Worm (Caenorhabditis elegans) whole organism, L3 larva: ENCODE measurements around the gene ndub-2.

Experiments
- ZK546.5 ChIP-seq: sonication (generic microtip); optimal IDR thresholded peaks from 2 replicates; lab custom pipeline; 2017; ENCODE audit warnings: missing biosample characterization, missing genetic modification characterization
- aly-2 ChIP-seq: fragments of 150-350 bp; optimal IDR thresholded peaks from 2 replicates; lab custom pipeline; 2014; ENCODE audit warnings: missing biosample characterization, missing genetic modification characterization
- ceh-16 ChIP-seq: sonication (generic microtip); optimal IDR thresholded peaks from 2 replicates; lab custom pipeline; 2017; ENCODE audit warnings: missing biosample characterization, missing genetic modification characterization
- ceh-28 ChIP-seq: fragments of 150-350 bp; optimal IDR thresholded peaks from 2 replicates; lab custom pipeline; 2014; ENCODE audit warnings: missing biosample characterization, missing genetic modification reagents, missing genetic modification characterization
- egl-27 ChIP-seq: sonication (generic microtip); optimal IDR thresholded peaks from 4 replicates; lab custom pipeline; 2017; ENCODE audit warnings: missing biosample characterization, missing genetic modification reagents, missing genetic modification characterization
- egl-5 ChIP-seq: fragments of 150-350 bp; optimal IDR thresholded peaks from 2 replicates; lab custom pipeline; 2017; ENCODE audit warnings: missing biosample characterization, missing genetic modification reagents, missing genetic modification characterization, inconsistent platforms
- elt-1 ChIP-seq: fragments of 150-350 bp; optimal IDR thresholded peaks from 2 replicates; lab custom pipeline; 2014; ENCODE audit warnings: missing biosample characterization, missing genetic modification characterization
- elt-2 ChIP-seq: sonication (generic microtip); optimal IDR thresholded peaks from 2 replicates; lab custom pipeline; 2016; ENCODE audit warnings: missing genetic modification reagents, mild to moderate bottlenecking, missing genetic modification characterization, missing compliant biosample characterization
- elt-3 ChIP-seq, 3 experiments: fragments of 150-350 bp in 1 of 3; sonication (generic microtip) in 2 of 3; optimal IDR thresholded peaks; 2 replicates in 2 of 3; 4 replicates in 1 of 3; lab custom pipeline; 2014 to 2017; ENCODE audit warnings: missing biosample characterization in 3 of 3, missing genetic modification characterization in 3 of 3
- eor-1 ChIP-seq, 2 experiments: fragments of 150-350 bp; optimal IDR thresholded peaks; 2 replicates each; lab custom pipeline; 2014 to 2018; ENCODE audit warnings: missing biosample characterization in 2 of 2, missing genetic modification characterization in 2 of 2
- fkh-10 ChIP-seq: sonication (generic microtip); optimal IDR thresholded peaks from 2 replicates; lab custom pipeline; 2017; ENCODE audit warnings: missing biosample characterization, missing genetic modification reagents, missing genetic modification characterization
- fkh-2 ChIP-seq: fragments of 150-350 bp; optimal IDR thresholded peaks from 2 replicates; lab custom pipeline; 2014; ENCODE audit warnings: missing biosample characterization, missing genetic modification reagents, missing genetic modification characterization
- fos-1 ChIP-seq: fragments of 150-350 bp; optimal IDR thresholded peaks from 2 replicates; lab custom pipeline; 2014; ENCODE audit warnings: missing biosample characterization, missing genetic modification characterization
- jun-1 ChIP-seq: fragments of 150-350 bp; optimal IDR thresholded peaks from 2 replicates; lab custom pipeline; 2014; ENCODE audit warnings: missing biosample characterization, missing genetic modification reagents, missing genetic modification characterization
- lin-39 ChIP-seq: fragments of 150-350 bp; optimal IDR thresholded peaks from 2 replicates; lab custom pipeline; 2018; ENCODE audit warnings: missing biosample characterization, missing genetic modification reagents, missing genetic modification characterization
- lsy-12 ChIP-seq: sonication (generic microtip); optimal IDR thresholded peaks from 2 replicates; lab custom pipeline; 2016; ENCODE audit warnings: mild to moderate bottlenecking, missing genetic modification characterization, missing compliant biosample characterization
- mdl-1 ChIP-seq: fragments of 150-350 bp; optimal IDR thresholded peaks from 2 replicates; lab custom pipeline; 2014; ENCODE audit warnings: missing biosample characterization, missing genetic modification characterization
- mml-1 ChIP-seq: fragments of 150-350 bp; sonication (generic microtip); optimal IDR thresholded peaks from 3 replicates; lab custom pipeline; 2014; ENCODE audit warnings: missing biosample characterization, missing genetic modification characterization
- nhr-12 ChIP-seq: fragments of 150-350 bp; optimal IDR thresholded peaks from 2 replicates; lab custom pipeline; 2014; ENCODE audit warnings: missing biosample characterization, missing genetic modification characterization
- nhr-237 ChIP-seq: fragments of 150-350 bp; optimal IDR thresholded peaks from 2 replicates; lab custom pipeline; 2014; ENCODE audit warnings: missing biosample characterization, missing genetic modification characterization
- nhr-25 ChIP-seq: sonication (generic microtip); optimal IDR thresholded peaks from 2 replicates; lab custom pipeline; 2017; ENCODE audit warnings: missing biosample characterization, missing genetic modification characterization
- nhr-28 ChIP-seq: fragments of 150-350 bp; optimal IDR thresholded peaks from 2 replicates; lab custom pipeline; 2014; ENCODE audit warnings: missing biosample characterization, missing genetic modification characterization
- nhr-43 ChIP-seq: sonication (generic microtip); optimal IDR thresholded peaks from 2 replicates; lab custom pipeline; 2016; ENCODE audit warnings: mild to moderate bottlenecking, missing genetic modification characterization, missing compliant biosample characterization; ENCODE audit not compliant: poor library complexity, severe bottlenecking
- nhr-67 ChIP-seq: fragments of 150-350 bp; optimal IDR thresholded peaks from 2 replicates; lab custom pipeline; 2014; ENCODE audit warnings: missing biosample characterization, missing genetic modification characterization
- nhr-76 ChIP-seq: fragments of 150-350 bp; sonication (generic microtip); optimal IDR thresholded peaks from 5 replicates; lab custom pipeline; 2014; ENCODE audit warnings: missing biosample characterization, missing genetic modification characterization
- sea-2 ChIP-seq: fragments of 150-350 bp; sonication (generic microtip); optimal IDR thresholded peaks from 4 replicates; lab custom pipeline; 2014; ENCODE audit warnings: missing biosample characterization, missing genetic modification reagents, missing genetic modification characterization
- skn-1 ChIP-seq: fragments of 150-350 bp; optimal IDR thresholded peaks from 2 replicates; lab custom pipeline; 2014; ENCODE audit warnings: missing biosample characterization, missing genetic modification characterization
- snpc-4 ChIP-seq: fragments of 150-350 bp; optimal IDR thresholded peaks from 2 replicates; lab custom pipeline; 2014; ENCODE audit warnings: missing biosample characterization, missing genetic modification characterization
- tbx-2 ChIP-seq: sonication (generic microtip); optimal IDR thresholded peaks from 2 replicates; lab custom pipeline; 2016; ENCODE audit warnings: mild to moderate bottlenecking, missing genetic modification characterization, missing compliant biosample characterization
- unc-62 ChIP-seq: fragments of 150-350 bp; sonication (generic microtip); optimal IDR thresholded peaks from 4 replicates; lab custom pipeline; 2014; ENCODE audit warnings: missing biosample characterization, missing genetic modification reagents, missing genetic modification characterization
- zag-1 ChIP-seq: fragments of 150-350 bp; optimal IDR thresholded peaks from 2 replicates; lab custom pipeline; 2014; ENCODE audit warnings: missing biosample characterization, missing genetic modification characterization
- ztf-11 ChIP-seq: fragments of 150-350 bp; optimal IDR thresholded peaks from 2 replicates; lab custom pipeline; 2014; ENCODE audit warnings: missing biosample characterization, missing genetic modification characterization
- ztf-4 ChIP-seq: fragments of 150-350 bp; optimal IDR thresholded peaks from 2 replicates; lab custom pipeline; 2014; ENCODE audit warnings: missing biosample characterization, missing genetic modification characterization

Gene ndub-2

ce11 chrII:8996064-8996463 is at the start of gene ndub-2:
ndub-2 (plus strand) TSS chrII:8996364.
- TF ChIP-seq nhr-67 (tag; lab: Kevin White, UChicago) (no peak), ztf-11 (tag; lab: Kevin White, UChicago) (no peak), lin-39 (tag; lab: Kevin White, UChicago) (no peak), elt-3 (tag; optimal IDR thresholded peaks at IDR 0.05; lab: Kevin White, UChicago) (no peak), mml-1 (tag; lab: Kevin White, UChicago) (no peak), ztf-4 (tag; lab: Kevin White, UChicago) (no peak), fkh-2 (tag; lab: Kevin White, UChicago) (no peak), nhr-28 (tag; lab: Kevin White, UChicago) (no peak), elt-2 (no peak), elt-1 (tag; lab: Kevin White, UChicago) (no peak), mdl-1 (no peak), nhr-237 (tag; lab: Kevin White, UChicago) (no peak), tbx-2 (tag; lab: Kevin White, UChicago) (no peak), zag-1 (tag; lab: Kevin White, UChicago) (no peak)

DNA sequence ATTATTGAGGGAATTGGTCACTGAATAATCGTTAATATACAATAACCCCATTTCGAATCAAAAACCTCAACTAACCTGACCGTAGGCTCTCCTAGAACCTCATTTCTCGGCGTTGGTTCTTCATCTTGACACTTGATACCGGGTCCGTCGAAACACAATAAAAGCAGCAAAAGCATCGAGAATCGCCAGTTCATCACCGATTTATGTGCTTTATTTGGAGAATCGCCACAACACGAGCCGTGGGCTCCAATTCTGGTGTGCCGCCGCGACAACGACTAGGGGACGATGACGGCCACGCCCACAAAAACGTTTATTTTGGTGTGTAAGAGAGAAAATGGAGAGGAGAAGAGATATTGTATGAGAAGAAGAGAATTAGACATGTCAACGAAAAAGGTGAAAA is 48.8 kb upstream of the ndub-2 start, which contains the start of gene cutl-15:
cutl-15 (minus strand) TSS at position 298 of the 400 bp plus-strand sequence.
- TF ChIP-seq fkh-2 (tag; lab: Kevin White, UChicago) (no peak), nhr-28 (tag; lab: Kevin White, UChicago) (no peak), nhr-43 (tag; lab: Kevin White, UChicago) (no peak), nhr-237 (tag; lab: Kevin White, UChicago) (no peak), nhr-76 (tag; lab: Kevin White, UChicago) (no peak), skn-1 (tag; lab: Kevin White, UChicago) (no peak), nhr-67 (tag; lab: Kevin White, UChicago) (no peak)
- TF ChIP-seq, all 47 proteins: peak for 0

DNA sequence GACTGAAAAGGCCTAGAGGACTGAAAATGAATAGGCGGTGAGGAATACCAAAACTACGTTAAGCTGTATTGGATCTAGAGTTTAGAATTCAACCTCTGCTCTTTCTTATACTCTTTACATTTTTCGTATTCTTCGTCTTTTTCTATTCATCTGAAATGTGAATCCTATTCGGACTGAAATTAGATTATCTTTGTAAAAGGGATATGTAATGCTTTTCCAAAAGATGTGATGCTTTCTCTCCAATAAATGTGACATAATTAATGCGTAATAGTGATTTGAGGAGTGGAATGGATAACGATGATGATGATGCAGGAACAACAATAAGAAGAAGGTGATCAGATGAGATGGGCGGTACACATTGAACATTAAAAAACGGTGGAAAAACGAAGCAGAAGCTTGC is 47.5 kb upstream of the ndub-2 start:
- TF ChIP-seq fkh-10 (GFP tag; lab: Kevin White, UChicago) (no peak), nhr-12 (no peak), ceh-16 (tag; lab: Kevin White, UChicago) (no peak), egl-5 (tag; lab: Kevin White, UChicago) (no peak), ZK546.5 (tag; lab: Kevin White, UChicago) (no peak), skn-1 (tag; lab: Kevin White, UChicago) (no peak), lsy-12 (tag; lab: Kevin White, UChicago) (no peak), lin-39 (tag; lab: Kevin White, UChicago) (no peak), elt-3 (tag; optimal IDR thresholded peaks at IDR 0.05; lab: Kevin White, UChicago) (no peak), tbx-2 (tag; lab: Kevin White, UChicago) (no peak), elt-2 (no peak)

DNA sequence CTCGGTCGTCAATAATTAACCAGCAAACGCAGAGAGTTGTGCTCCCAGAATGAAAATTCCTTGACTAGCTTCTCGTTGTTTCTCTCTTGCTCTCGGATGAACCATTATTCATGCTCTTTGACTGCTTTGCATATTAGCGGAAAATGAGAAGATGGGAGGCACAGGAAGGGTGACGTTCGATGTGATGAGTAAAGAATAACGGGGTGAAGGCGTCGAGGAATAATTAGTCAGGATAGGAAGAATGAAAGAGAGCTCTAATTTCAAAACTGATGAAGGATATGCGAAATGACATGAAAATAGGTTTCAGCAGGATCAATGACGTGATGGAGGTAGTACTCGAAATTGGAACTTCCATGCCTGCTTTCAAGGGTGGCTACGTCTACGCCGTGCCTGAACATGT is 44.9 kb upstream of the ndub-2 start:
- no peak for TF ChIP-seq jun-1 (tag; lab: Kevin White, UChicago)
- no peak for TF ChIP-seq mml-1 (tag; lab: Kevin White, UChicago)
- no peak for TF ChIP-seq snpc-4 (tag; lab: Kevin White, UChicago)
- no peak for TF ChIP-seq eor-1 (tag; optimal IDR thresholded peaks at IDR 0.05; lab: Kevin White, UChicago)
- no peak for TF ChIP-seq ceh-28 (tag; lab: Kevin White, UChicago)
- TF ChIP-seq nhr-12 = no peak
- no peak for TF ChIP-seq aly-2 (tag; lab: Kevin White, UChicago)
- no peak for TF ChIP-seq elt-2
- no peak for TF ChIP-seq nhr-28 (tag; lab: Kevin White, UChicago)
- TF ChIP-seq fos-1 (tag; lab: Kevin White, UChicago) = no peak
- no peak for TF ChIP-seq egl-27 (tag; lab: Kevin White, UChicago)
- TF ChIP-seq sea-2 = no peak
- TF ChIP-seq, all 47 proteins: peak for 0

ce11 chrII:8953703-8954102 is 42.5 kb upstream of the ndub-2 start:
- TF ChIP-seq unc-62 = no peak
- TF ChIP-seq elt-1 (tag; lab: Kevin White, UChicago) = peak; percentile 64
- TF ChIP-seq nhr-25 (tag; lab: Kevin White, UChicago) = peak; percentile 8
- TF ChIP-seq, all 47 proteins: peak for 2
